Fruit fly (Drosophila melanogaster): ENCODE results near the gene sqz.

Gene sqz

DNA sequence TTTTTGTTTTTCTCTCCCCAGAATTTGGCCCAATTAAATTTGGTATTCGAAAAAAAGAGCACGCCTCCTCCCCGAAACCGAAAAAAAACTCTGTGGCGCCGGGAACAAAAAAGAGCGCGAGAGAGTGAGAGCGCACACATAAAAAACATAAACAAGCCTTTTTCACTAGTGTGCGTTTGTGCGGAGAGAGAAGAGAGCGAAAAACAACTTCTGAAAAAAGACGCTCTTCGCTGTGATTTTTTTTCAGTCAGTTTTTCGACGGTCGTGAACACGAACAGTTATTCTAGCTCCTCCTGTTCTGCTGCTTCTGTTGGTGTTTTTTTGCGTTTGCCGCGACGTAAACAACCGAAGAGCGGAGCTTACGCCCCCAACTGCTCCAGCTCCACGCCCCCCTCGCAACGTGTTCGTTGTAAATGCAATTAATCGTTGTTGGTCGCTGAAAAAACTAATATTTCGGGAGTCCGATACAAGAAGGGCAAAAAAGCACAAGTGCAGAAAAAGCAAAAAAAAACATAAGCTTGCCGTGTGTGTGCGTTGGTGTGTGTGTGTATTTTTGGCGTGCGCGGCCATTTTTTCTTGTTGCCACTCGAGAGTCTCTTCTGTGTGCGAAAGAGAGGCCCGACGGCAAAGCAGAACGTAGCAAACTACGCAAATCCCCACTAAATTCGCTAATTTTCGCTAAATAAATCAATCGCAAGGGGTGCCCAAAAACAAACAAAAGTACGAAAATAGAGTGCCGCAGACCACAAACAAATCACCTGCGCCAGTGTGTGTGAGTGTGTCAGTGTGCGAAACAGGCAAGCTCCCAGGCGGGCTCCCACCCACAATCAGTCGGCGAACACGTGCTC, at the start of gene sqz:
TSS of gene sqz (plus strand) at position 240 of the 848 bp plus-strand sequence.
- peak; percentile 83 for TF ChIP-seq CG17801 (GFP tag; optimal IDR thresholded peaks at IDR 0.05; ENCODE audit: partially characterized antibody)

DNA sequence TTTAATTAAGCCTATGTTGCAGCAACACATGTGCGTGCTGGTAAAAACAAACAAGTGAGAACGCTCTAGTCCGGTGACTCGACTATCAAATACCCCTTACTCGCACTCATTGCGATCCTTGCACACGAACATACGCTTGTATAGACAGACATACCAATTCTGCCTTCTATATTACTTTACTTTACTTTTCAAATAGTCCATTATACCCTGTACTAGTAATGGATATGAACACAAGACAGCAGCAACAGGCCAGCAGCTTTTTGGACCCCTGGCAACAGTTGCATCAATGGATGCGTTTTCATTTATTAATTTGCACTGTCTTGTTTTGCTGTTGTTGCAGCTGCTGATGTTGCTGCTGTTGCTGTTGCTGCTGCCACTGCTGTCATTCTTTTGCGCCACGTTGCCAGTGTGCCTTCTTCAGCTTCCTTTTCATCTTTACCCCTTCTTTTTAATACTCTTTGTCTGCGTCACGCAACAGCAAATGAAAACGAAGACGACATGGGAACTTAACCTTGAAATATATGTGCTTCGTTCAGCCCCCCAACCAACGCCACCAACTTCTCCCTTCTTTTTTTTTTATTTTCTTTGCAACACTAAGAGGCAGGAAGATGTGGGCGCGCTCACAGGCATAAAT, 45.4 kb upstream of the sqz start:
- TF ChIP-seq CG17801 (GFP tag; optimal IDR thresholded peaks at IDR 0.05; ENCODE audit: partially characterized antibody) = no peak

DNA sequence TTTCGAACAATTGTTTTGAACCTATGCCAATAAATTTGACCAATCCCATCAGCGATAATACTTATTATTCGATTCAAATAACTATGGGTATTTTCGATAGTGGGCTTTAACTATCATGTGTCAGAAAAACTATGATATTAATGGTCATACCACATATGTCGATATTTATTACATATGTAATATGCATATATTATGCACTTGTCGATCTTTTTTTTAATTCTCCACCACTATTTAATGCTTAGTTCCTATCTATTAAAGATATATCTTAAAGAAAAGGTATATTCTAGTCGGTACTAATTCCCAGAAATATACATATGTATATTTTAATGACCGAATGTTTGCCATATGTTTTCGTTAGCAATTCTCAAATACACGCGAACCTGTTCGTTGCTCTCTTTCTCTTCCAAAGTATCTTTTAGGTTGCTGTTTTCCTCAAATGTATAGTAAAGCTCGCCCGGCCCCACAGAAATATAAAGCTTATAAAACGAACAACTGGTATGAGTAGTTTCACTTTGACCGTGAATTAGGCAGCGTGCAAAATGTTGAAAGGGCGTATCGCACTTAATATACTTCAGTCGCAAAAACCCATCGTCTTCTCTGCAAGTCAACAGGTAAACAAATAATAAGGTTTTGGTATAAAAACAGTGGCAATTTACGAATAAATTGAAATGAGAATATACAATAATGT, 31.7 kb upstream of the sqz start, which contains the start of gene Cyp12a5:
TSS of gene Cyp12a5 (plus strand) at position 503 of the 688 bp plus-strand sequence.
- TF ChIP-seq CG17801 (GFP tag; optimal IDR thresholded peaks at IDR 0.05; ENCODE audit: partially characterized antibody) = no peak

DNA sequence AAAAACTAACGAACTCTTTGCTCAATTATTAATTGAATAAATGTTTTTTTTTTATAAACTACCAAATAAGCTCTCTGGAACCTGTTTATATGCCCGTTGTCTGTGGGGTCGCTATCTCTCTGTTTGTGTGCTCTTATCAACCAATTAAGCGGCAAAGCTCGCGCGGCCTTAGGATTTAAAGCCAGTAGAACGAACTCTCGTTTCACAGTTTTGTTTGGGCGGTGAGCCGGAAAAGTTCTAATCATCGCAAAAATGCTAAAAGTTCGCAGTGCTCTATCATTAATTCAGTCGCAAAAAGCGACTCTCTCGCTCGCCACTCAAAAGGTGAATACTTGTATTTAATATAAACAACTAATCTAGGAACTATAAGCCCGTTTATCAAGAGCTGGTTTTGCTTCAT, 29.1 kb upstream of the sqz start, which contains the start of gene Cyp12a4:
TSS of gene Cyp12a4 (plus strand) at position 202 of the 400 bp plus-strand sequence.
- no peak for TF ChIP-seq CG17801 (GFP tag; optimal IDR thresholded peaks at IDR 0.05; ENCODE audit: partially characterized antibody)

DNA sequence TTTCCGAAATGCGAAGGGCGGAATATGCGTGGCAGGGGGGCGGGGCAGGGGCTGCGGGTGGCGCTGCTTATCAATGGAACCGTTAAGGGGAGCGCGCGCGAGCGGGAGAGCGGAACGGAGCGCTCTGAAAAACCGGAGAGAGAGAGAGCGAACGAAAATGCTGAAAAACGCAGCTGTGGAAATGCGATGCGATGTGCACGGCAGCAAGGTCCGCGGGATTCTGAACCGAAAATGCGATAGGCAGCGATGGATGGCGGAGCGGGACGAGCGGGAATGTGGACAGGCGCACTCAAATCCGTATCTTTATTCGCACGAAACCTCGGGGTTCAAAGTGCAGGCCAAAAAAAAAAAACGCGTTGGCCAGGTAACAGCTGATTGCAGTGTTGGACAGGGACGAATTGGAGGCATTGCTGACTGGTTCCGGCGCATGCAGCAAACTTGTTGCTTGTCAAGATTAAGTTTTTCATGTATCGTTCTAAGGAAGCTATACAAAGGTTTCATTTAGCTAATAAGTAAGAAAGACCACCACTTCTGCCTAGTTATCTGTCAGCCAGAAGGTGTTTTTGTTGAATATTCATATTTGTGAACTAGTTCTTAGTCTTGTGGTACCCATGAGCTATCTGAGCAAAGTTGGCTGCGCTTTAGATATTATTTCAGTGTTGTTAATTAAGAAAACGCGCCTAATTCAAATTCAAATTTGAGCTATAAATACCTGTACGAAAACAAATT, 16.3 kb upstream of the sqz start, which contains the start of gene Ppcs:
TSS of gene Ppcs (minus strand) at position 400 of the 729 bp plus-strand sequence.
- peak; percentile 72 for TF ChIP-seq CG17801 (GFP tag; optimal IDR thresholded peaks at IDR 0.05; ENCODE audit: partially characterized antibody)

DNA sequence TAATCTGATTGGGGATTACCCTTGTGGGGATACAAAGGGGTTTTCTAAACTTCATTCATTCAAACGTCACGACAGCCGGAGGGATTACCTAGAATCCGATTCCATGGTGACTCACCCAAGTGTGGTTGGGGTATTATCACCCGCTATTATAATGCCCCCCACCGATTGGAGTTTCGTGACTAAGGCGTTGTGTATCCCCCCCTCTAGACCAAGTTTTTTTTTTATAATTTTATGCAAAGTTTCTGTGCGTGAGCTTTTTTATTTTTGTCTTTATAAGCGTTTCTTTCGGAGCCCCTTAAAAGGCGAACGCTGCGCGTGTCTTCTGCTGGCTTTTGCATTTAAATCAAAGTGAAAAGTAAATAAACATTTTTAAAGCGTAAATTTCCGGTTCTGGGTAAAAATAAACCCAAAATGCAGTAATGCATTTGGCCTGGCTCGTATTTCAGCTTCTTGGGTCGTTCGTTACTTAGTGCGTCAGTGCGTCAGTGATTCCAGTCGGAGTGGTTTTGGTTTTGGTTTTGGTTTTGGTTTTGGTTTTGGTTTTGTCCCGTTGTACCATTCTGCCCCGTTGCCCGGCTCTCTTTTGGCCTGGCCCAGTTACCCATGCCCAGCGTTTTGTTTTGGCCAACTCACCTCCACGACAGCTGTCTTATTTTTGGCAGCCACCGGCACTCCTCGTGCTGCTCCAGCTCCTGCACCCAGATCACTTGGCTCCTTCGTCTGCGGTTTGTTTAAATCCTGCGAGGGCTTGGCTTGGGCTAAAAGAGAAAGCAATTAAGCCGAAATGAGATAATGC, 13.0 kb upstream of the sqz start:
- TF ChIP-seq CG17801 (GFP tag; optimal IDR thresholded peaks at IDR 0.05; ENCODE audit: partially characterized antibody) = no peak

DNA sequence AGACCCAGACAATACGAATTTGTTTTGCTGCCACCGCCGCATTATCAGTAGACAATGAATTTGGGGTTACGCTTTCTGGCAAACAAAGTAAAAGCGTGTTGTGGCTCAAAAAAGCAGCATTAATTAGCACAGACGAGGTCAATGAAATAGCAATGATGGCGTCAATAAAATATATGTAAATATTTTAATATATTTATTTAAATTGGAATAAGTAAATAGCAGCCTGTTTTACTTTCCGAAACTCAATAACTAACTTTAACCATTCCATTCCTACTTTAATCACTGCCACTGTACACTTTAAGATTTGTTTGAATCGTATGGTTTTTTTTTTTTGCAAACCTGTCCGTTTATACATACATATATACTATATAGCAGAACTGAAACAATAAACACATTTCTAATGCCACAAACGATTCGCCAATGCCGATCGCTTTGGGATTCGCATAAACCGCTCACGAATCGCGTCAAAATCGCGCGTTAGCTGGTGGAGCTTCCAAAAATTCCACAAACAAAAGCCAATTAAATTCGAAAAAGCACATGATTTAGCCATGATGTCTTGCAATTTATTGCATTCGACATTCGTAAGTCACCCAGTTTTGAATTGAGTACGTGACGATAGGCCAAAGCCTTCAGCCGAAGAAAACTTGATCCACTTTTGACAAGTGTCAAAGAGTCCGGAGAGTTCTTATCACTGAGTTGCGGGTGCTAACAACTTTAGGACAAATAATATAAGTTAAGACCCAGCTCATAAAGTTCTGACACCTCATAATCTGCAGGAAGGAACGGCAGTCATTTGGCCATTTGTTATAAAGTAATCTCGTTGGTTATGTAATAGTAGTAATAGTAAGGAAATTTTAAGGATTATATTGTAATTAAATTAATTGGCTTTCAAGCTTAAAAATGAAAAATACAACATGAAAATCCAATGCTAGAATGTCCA, 11.9 kb upstream of the sqz start:
- no peak for TF ChIP-seq CG17801 (GFP tag; optimal IDR thresholded peaks at IDR 0.05; ENCODE audit: partially characterized antibody)

DNA sequence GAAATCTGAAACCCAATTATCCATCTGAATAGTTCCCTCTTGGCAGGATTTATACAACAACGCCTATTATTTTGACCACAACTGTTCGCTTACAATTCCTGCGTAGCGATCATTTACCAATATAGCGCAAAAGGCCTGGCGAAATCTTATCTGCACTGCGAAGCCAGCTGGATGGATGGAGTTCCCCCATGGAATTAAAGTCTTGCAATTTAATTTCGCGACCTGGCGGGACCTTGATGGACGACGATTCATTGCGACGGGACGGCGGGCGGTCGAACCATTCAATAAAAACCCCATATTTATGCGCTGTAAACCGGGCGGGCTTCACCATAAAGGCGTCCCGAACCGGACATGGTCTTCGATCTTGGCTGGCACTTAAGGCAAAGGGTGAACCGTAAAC, 11.2 kb upstream of the sqz start:
- TF ChIP-seq CG17801 (GFP tag; optimal IDR thresholded peaks at IDR 0.05; ENCODE audit: partially characterized antibody) = no peak

DNA sequence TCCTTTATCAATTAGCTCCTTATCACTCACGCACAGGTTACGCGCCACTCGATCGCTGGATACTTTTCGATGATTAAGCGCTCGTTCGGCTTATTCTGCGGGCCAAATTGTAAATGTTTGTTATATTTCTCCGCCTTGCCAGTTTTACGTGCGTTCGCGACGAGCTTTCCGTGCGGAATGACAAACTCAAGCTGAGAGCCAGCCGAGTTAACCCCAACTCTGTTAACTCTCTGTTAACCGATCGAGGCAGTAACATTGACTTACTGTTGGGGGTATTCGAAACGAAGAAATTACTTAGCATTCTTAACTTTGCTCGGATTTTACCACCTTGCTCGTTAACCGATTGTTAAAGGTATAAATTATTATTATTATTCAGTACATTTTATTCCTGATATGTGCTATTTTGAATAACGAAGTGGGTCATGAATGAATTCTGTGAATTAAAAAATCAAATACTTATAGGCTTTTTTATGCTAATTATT, 10.5 kb upstream of the sqz start, which contains the start of gene CG5835:
TSS of gene CG5835 (minus strand) at position 185 of the 482 bp plus-strand sequence.
- TF ChIP-seq CG17801 (GFP tag; optimal IDR thresholded peaks at IDR 0.05; ENCODE audit: partially characterized antibody) = peak; percentile 50

DNA sequence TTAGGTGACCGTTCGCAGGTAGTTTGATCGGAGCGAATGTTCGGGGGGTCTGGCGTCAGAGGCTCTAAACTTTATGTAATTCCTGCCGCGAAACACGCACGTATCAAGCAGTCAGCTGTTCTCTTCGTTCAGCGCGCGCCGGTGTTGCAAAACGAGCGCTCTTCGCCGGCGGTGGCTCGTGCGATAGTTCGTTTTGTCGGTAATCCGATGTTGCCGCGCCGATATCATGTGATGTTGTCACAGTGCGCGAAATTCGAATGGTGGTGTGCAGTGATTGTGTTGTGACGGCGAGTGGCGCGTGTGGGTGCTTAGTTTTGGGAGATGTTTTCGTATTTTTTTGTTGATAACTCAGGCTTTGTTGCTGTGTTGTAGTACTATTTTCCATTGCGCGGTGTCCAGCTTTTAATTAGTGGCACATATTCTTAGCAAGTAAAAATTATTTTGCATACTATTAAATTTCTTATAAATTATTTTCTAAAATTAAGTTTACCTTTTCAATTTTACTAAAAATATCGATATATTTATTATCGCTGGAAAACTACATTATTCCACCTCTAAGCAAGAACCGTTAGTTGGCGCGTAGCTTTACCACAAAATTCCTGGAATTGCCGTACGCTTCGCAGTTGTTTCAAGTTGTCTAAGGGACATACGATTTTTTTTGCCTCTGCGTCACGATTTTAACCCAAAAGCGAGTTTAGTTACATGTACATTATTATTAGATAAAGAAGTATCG, 7.2 kb upstream of the sqz start, which contains the start of gene nanos:
TSS of gene nanos (plus strand) at position 569 of the 733 bp plus-strand sequence.
- TF ChIP-seq CG17801 (GFP tag; optimal IDR thresholded peaks at IDR 0.05; ENCODE audit: partially characterized antibody) = peak; percentile 38

DNA sequence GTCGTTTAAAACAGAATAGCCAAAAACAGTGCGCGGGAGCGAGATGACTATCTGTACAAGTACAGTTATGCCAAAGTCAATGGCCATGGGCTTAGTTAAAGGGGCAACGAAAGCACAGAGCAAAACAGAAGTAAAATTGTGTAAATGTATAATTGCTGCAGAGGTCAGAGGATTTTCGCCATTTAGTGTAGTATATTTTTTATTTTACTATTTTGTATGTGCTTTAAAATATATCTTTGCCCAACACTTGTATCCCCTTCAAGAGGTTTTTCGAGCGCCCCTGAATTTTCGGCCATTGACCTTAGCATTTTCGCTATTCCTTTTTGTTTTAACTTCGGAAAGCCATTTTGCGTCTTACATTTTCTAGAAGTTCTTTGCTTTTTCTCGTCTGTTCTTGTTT, 6.0 kb upstream of the sqz start:
- TF ChIP-seq CG17801 (GFP tag; optimal IDR thresholded peaks at IDR 0.05; ENCODE audit: partially characterized antibody) = peak; percentile 86

DNA sequence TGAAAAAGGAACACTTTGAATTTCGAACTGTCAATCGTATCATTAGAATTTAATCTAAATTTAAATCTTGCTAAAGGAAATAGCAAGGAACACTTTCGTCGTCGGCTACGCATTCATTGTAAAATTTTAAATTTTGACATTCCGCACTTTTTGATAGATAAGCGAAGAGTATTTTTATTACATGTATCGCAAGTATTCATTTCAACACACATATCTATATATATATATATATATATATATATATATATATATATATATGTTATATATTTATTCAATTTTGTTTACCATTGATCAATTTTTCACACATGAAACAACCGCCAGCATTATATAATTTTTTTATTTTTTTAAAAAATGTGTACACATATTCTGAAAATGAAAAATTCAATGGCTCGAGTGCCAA, 4.2 kb upstream of the sqz start, which contains the start of gene CG11779:
TSS of gene CG11779 (minus strand) at position 101 of the 400 bp plus-strand sequence.
- no peak for TF ChIP-seq CG17801 (GFP tag; optimal IDR thresholded peaks at IDR 0.05; ENCODE audit: partially characterized antibody)

Data from ovary, adult (tissue).